Worm (Caenorhabditis elegans): ENCODE data around the gene T21D12.11.

Gene T21D12.11

DNA sequence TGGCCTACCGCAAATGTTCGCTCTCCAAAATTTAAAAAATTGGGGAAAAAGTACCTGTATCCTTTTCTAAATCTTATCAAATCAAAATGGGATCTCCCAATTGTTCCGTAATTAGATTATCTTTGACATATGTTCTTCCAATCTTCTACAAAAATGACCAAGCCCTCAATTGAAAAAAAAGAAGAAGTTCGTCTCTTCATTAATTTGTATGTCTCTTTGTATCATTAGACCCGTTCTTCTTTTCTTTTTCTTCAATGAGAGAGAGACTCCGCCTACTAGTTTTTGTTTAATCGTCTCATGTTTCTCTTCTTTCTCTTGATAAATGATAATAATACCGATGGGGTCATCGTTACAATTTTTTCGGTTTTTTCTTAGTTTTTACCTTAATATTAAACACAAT lies 34.1 kb downstream of the T21D12.11 start:
- TF ChIP-seq C38D4.7 (GFP tag; optimal IDR thresholded peaks at IDR 0.05) (no peak), Y22D7AL.16 (tag; optimal IDR thresholded peaks at IDR 0.05) (no peak), nhr-11 (tag; optimal IDR thresholded peaks at IDR 0.05) (no peak), pqm-1 (tag; optimal IDR thresholded peaks at IDR 0.05) (no peak), ceh-18 (tag; optimal IDR thresholded peaks at IDR 0.05) (no peak), unc-42 (tag; optimal IDR thresholded peaks at IDR 0.05) (no peak), hlh-30 (tag; optimal IDR thresholded peaks at IDR 0.05; ENCODE audit: insufficient read depth) (no peak), elt-2 (tag; optimal IDR thresholded peaks at IDR 0.05) (no peak), odd-2 (tag; optimal IDR thresholded peaks at IDR 0.05) (no peak), unc-55 (GFP tag; optimal IDR thresholded peaks at IDR 0.05) (no peak), ttx-3 (tag; optimal IDR thresholded peaks at IDR 0.05) (no peak), ceh-48 (tag; optimal IDR thresholded peaks at IDR 0.05) (no peak)

DNA sequence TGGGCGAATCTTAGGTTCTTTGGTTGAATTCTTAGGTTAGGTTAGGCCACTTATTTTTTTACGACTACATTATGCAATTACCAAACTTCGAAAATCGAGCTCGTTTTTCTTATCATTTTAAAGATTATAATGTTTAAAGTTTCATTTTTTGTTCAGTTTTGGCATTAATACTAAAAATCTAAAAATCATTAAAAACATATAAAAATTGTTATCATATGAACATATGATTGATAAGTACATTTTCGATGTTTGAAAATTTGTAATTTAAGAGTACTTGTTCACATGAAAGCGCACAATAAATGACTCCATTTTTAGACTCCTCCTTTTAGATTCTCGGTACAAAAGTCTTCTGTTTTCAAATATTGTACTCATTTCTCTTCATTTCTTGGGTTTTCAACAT lies 35.9 kb downstream of the T21D12.11 start:
- TF ChIP-seq rnt-1 (tag; optimal IDR thresholded peaks at IDR 0.05) (no peak), C08G9.2 (tag; optimal IDR thresholded peaks at IDR 0.05) (no peak), mec-3 (tag; optimal IDR thresholded peaks at IDR 0.05; ENCODE audit: borderline replicate concordance) (no peak), ttx-3 (tag; optimal IDR thresholded peaks at IDR 0.05) (no peak), hlh-15 (tag; optimal IDR thresholded peaks at IDR 0.05) (no peak), hlh-6 (tag; optimal IDR thresholded peaks at IDR 0.05) (no peak), elt-2 (tag; optimal IDR thresholded peaks at IDR 0.05) (no peak), elt-4 (tag; optimal IDR thresholded peaks at IDR 0.05) (no peak), unc-86 (tag; optimal IDR thresholded peaks at IDR 0.05) (no peak), pros-1 (tag; optimal IDR thresholded peaks at IDR 0.05) (no peak), ceh-18 (tag; optimal IDR thresholded peaks at IDR 0.05) (no peak), ceh-14 (tag; optimal IDR thresholded peaks at IDR 0.05) (no peak), sox-4 (tag; optimal IDR thresholded peaks at IDR 0.05) (no peak), ceh-24 (tag; optimal IDR thresholded peaks at IDR 0.05) (no peak), ceh-31 (tag; optimal IDR thresholded peaks at IDR 0.05) (no peak), dve-1 (tag; optimal IDR thresholded peaks at IDR 0.05) (no peak), tbx-7 (tag; optimal IDR thresholded peaks at IDR 0.05) (no peak)

DNA sequence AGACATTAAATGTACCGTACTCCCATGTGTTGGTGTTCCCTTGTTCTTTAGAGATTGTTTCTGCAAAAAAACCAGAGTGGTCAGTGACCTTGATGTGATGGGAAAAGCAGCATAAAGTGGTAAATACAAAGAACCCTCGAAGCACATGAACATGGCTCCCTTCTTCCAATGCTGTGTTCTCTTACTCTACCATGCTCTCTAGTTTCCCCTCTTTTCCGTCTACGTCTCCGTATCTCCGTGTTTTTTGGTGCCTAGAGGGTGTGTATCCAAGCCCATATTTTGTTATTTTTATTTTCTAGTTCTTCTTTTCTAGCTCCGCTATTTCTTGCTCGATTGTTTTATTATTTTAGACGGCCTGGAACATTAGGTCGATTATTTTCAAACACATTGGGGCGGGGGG lies 37.4 kb downstream of the T21D12.11 start:
- TF ChIP-seq npax-4 (tag; optimal IDR thresholded peaks at IDR 0.05): no peak
- no peak for TF ChIP-seq elt-4 (tag; optimal IDR thresholded peaks at IDR 0.05)
- no peak for TF ChIP-seq ttx-3 (tag; optimal IDR thresholded peaks at IDR 0.05)
- TF ChIP-seq fkh-6 (tag; optimal IDR thresholded peaks at IDR 0.05): no peak
- TF ChIP-seq pat-9 (tag; optimal IDR thresholded peaks at IDR 0.05): no peak
- TF ChIP-seq pax-1 (tag; optimal IDR thresholded peaks at IDR 0.05): no peak
- no peak for TF ChIP-seq lin-11 (tag; optimal IDR thresholded peaks at IDR 0.05)
- TF ChIP-seq zip-5 (tag; optimal IDR thresholded peaks at IDR 0.05): no peak

DNA sequence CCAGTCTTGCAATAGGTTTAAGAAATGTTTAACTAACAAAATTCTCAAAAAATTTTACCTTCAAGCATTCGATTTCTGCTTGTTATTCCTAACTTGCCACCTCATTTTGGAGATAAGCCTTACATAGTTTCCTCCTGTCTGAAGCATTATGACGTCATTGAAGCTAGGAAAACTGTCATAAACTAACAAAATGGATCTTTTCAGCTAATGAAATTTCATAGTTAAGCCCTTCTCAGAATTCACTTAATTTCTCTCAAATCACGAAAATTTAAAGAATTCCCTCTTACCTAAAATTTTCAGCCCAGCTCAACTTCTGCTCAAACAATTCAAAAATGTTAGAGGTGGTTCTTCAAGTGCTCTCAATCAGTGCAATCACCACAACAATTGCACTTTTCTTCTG lies 38.0 kb downstream of the T21D12.11 start, which contains the start of gene swt-1:
Gene swt-1, plus strand, starts transcription at position 301 of the 400 bp plus-strand sequence.
- TF ChIP-seq zip-5 (tag; optimal IDR thresholded peaks at IDR 0.05) (no peak), T23F11.4 (GFP tag; optimal IDR thresholded peaks at IDR 0.05) (no peak), ceh-22 (tag; optimal IDR thresholded peaks at IDR 0.05) (no peak), ceh-6 (GFP tag; optimal IDR thresholded peaks at IDR 0.05) (no peak), ceh-30 (tag; optimal IDR thresholded peaks at IDR 0.05) (no peak), ceh-45 (GFP tag; IDR thresholded peaks at IDR 0.05) (no peak), ceh-19 (GFP tag; optimal IDR thresholded peaks at IDR 0.05) (no peak), fax-1 (tag; optimal IDR thresholded peaks at IDR 0.05) (no peak), unc-42 (tag; optimal IDR thresholded peaks at IDR 0.05) (no peak)
